Worm (Caenorhabditis elegans) whole organism, early embryonic: ENCODE data around the gene Y73B3A.4.

ENCODE experiments used
- B0310.2 ChIP-seq: sonication (generic microtip); optimal IDR thresholded peaks from 2 replicates; lab custom pipeline; 2016; ENCODE audit warnings: mild to moderate bottlenecking, missing genetic modification characterization, missing compliant biosample characterization
- hmg-4 ChIP-seq: fragments of 200-800 bp; sonication (Bioruptor generic); optimal IDR thresholded peaks from 2 replicates; lab custom pipeline; 2018; ENCODE audit warnings: mild to moderate bottlenecking, missing genetic modification characterization, missing compliant biosample characterization

DNA sequence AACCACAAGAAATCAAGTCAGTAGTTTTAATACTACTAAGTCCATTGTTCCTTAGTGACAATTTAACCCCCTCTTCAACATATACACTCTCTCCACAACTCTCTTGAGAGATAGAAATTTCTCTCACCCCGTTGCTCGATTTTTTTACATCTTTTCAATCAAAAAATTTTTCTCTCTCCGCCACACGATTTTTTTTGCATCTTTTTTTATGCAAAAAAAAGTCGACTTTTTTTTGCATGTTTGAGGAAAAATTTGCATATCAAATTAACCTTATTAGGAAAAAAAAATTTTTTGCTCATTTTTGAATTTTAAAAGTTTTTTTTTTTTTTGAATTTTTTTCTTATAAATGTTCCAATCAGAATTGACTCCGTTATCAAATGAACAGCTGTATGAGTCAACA is 42.3 kb upstream of the Y73B3A.4 start:
- TF ChIP-seq B0310.2 (tag; lab: Kevin White, UChicago), result no peak
- no peak for TF ChIP-seq hmg-4 (GFP tag; lab: Kevin White, UChicago)
